Worm (Caenorhabditis elegans): ENCODE measurements around the gene fig-1.

The fig-1 gene

DNA sequence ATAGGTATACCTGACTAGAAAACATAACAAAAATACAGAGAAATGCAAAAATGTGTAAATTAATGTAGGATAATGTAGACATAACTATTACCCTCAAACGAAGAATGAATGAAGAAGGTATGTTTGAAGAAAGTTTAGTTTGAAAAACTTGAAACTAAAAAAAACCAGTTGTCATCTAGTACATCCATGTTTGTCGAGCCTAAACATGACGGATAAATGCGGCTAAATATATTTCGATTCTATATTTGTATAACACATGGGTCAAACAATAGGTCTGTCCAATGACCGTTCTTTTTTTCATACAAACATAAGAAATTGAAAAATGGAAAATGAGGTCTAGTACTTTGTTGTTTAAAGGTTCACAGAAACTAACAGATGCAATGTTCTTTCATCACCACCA lies 10.9 kb downstream of the fig-1 start, which contains the start of gene F17C11.22:
F17C11.22 (minus strand) TSS at position 101 of the 400 bp plus-strand sequence.
- no peak for TF ChIP-seq cog-1 (tag; optimal IDR thresholded peaks at IDR 0.05)
- no peak for TF ChIP-seq T22C8.4 (GFP tag; IDR thresholded peaks at IDR 0.05)
- TF ChIP-seq klf-2 (GFP tag; conservative IDR thresholded peaks at IDR 0.05), result no peak
- TF ChIP-seq ref-1 (GFP tag; conservative IDR thresholded peaks at IDR 0.05), result no peak
- no peak for TF ChIP-seq ztf-29 (GFP tag; IDR thresholded peaks at IDR 0.05)
- TF ChIP-seq ztf-23 (GFP tag; IDR thresholded peaks at IDR 0.05), result no peak
- TF ChIP-seq tab-1 (GFP tag; IDR thresholded peaks at IDR 0.05), result no peak

DNA sequence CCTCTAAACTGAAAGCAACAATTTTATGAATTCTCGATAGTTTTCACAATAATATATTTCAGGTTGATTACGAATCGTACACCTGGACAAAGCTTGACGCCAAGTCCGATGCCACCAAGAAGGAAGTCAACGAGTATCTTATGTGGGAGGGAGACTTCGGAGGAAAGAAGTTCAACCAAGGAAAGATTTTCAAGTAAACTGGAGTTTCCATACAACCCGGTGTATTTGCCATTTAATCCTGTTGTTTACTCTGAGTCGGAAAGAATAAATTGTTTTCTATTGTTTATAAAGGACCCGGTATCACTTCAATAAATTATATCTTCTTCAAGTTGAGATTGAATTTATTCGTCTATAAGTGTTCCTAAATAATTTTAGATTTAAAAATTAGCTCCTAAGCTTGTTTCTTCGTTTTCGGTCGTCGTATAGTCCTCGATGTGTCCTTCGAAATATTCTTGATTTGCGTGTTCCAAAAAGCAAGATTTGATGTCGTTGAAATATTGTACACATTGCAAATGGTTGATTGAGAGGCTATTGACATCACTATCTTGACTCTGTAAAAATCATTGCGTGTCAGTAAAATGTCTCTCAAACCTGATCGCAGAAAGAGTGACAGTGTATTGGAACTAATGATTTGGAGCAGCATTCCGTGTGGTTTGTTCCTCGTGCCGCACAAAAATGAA lies 13.3 kb downstream of the fig-1 start:
- TF ChIP-seq ztf-23 (GFP tag; IDR thresholded peaks at IDR 0.05) (no peak), med-1 (GFP tag; optimal IDR thresholded peaks at IDR 0.05; ENCODE audit: insufficient read depth) (no peak), cog-1 (tag; optimal IDR thresholded peaks at IDR 0.05) (no peak), ref-1 (GFP tag; conservative IDR thresholded peaks at IDR 0.05) (no peak), klf-2 (GFP tag; conservative IDR thresholded peaks at IDR 0.05) (no peak), flt-1 (GFP tag; IDR thresholded peaks at IDR 0.05) (no peak), ztf-29 (GFP tag; IDR thresholded peaks at IDR 0.05) (no peak), tab-1 (GFP tag; IDR thresholded peaks at IDR 0.05) (no peak), T22C8.4 (GFP tag; IDR thresholded peaks at IDR 0.05) (no peak)

DNA sequence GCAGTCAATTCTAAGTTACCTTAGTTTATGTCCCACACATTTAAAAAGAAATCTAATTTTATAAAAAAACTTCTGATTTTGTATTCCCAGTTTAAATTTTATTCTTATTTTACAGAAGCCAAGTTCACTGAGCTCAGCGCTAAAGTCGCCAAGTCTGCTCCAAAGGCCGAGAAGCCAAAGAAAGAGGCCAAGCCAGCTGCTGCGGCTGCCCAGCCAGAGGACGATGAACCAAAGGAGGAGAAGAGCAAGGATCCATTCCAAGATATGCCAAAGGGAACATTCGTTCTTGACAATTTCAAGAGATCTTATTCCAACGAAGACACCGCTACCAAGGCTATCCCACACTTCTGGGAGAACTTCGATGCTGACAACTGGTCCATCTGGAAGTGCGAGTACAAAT lies 14.1 kb downstream of the fig-1 start:
- TF ChIP-seq flt-1 (GFP tag; IDR thresholded peaks at IDR 0.05) (no peak), ztf-23 (GFP tag; IDR thresholded peaks at IDR 0.05) (no peak), T22C8.4 (GFP tag; IDR thresholded peaks at IDR 0.05) (no peak), klf-2 (GFP tag; conservative IDR thresholded peaks at IDR 0.05) (no peak), cog-1 (tag; optimal IDR thresholded peaks at IDR 0.05) (no peak), ref-1 (GFP tag; conservative IDR thresholded peaks at IDR 0.05) (no peak), ztf-29 (GFP tag; IDR thresholded peaks at IDR 0.05) (no peak), tab-1 (GFP tag; IDR thresholded peaks at IDR 0.05) (no peak), med-1 (GFP tag; optimal IDR thresholded peaks at IDR 0.05; ENCODE audit: insufficient read depth) (no peak)

DNA sequence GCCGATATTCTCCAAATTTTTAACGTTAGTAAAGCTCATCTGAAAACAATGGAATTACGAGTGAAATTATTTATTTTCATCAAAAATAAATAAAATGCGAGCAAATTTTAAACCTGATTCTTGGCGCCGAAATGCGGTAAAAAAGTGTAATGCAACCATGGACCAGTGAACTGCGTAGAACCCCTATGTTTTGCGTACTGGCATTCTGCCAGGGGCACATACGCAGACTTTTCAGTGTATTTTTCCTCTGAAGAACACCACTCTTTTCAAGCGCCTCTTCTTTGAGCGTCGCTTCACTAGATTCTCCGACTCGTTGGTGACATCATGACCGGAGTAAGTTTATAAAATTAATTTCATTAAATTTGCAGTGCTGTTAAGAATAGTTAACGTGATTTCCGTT lies 15.5 kb downstream of the fig-1 start, which contains the start of the genes ctf-4 and eef-1G:
ctf-4 (minus strand) TSS at position 39 of the 400 bp plus-strand sequence.
eef-1G (plus strand) TSS at position 219 of the 400 bp plus-strand sequence.
- no peak for TF ChIP-seq ref-1 (GFP tag; conservative IDR thresholded peaks at IDR 0.05)
- 0 out of 2 replicates have a peak, but pooled peaks have one; percentile 25 for TF ChIP-seq T22C8.4 (GFP tag; IDR thresholded peaks at IDR 0.05)
- TF ChIP-seq med-1 (GFP tag; optimal IDR thresholded peaks at IDR 0.05; ENCODE audit: insufficient read depth), result no peak
- peak; percentile 100 for TF ChIP-seq ztf-23 (GFP tag; IDR thresholded peaks at IDR 0.05)
- peak; percentile 69 for TF ChIP-seq flt-1 (GFP tag; IDR thresholded peaks at IDR 0.05)
- no peak for TF ChIP-seq ztf-29 (GFP tag; IDR thresholded peaks at IDR 0.05)
- no peak for TF ChIP-seq tab-1 (GFP tag; IDR thresholded peaks at IDR 0.05)
- TF ChIP-seq klf-2 (GFP tag; conservative IDR thresholded peaks at IDR 0.05), result no peak
- peak; percentile 86 for TF ChIP-seq cog-1 (tag; optimal IDR thresholded peaks at IDR 0.05)

DNA sequence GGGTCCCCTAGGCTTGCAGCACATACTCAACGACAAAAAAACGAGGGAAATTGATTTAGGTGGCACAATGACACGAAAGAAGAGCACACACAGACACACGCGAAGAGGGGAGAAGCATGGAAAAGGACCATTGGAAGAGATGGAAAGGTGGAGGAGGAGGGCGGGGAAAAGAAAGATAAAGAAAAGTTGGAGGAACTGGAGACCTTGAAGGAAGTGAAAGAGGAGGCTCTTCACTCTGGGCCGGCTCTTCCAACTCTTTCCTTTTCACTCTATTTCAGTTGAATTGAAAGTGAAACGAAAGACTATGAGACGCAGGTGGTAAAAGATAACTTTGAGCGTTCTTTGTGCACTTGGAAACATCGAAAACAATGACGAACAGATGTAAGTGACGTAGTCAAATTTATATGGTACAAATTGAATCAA lies 19.6 kb downstream of the fig-1 start:
- TF ChIP-seq T22C8.4 (GFP tag; IDR thresholded peaks at IDR 0.05), result no peak
- TF ChIP-seq ztf-29 (GFP tag; IDR thresholded peaks at IDR 0.05), result no peak
- peak; percentile 65 for TF ChIP-seq ztf-23 (GFP tag; IDR thresholded peaks at IDR 0.05)

DNA sequence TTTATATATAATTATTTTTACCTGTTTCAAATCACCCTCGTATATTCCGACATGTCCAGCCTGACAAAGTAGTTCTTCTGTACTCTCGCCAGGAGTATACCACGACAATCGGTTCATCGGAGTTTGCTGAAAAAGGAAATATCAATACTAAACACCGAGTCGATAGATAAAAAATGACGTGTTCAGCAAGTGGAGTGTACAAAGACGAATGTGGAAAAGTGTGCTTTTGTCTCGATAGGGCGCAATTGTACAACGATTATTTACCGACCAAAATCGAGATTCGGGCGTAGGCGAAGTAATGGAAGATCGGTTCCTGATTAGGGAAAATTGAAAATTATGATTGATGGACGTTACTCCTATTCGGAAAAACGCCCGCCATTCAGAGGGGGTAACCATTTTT lies 20.5 kb downstream of the fig-1 start, which contains the start of gene vps-36:
vps-36 (minus strand) TSS at position 126 of the 400 bp plus-strand sequence.
- TF ChIP-seq flt-1 (GFP tag; IDR thresholded peaks at IDR 0.05) (no peak), ref-1 (GFP tag; conservative IDR thresholded peaks at IDR 0.05) (no peak), tab-1 (GFP tag; IDR thresholded peaks at IDR 0.05) (no peak), cog-1 (tag; optimal IDR thresholded peaks at IDR 0.05) (no peak), med-1 (GFP tag; optimal IDR thresholded peaks at IDR 0.05; ENCODE audit: insufficient read depth) (no peak), ztf-29 (GFP tag; IDR thresholded peaks at IDR 0.05) (no peak), T22C8.4 (GFP tag; IDR thresholded peaks at IDR 0.05) (no peak)

DNA sequence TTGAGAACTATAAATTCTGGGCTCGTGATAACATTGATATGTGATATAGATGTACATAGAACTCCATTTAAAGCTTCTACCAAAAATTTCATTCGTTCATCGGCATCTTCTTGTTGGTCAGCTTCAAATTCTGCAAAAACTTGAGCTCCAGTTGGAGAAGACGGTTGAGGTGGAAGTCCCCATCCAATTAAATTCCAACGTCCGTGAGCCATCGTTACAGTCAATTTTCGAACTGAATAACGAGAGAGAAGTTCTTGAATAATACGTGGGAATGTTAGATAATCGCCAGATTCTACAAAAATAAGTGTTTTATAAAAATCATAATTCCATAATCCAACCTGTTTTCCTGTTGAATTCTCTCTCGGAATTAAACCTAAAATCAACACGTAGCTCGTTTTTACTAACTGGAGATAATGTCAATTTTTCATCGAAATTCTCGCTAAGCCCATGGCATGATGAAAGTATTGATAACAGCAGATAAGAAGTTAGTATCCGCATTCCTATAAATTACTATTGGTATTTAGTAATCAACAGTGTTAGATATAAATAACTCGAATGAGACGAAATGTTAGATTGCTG lies 22.6 kb downstream of the fig-1 start, which contains the start of gene pigt-1:
pigt-1 (minus strand) TSS at position 500 of the 579 bp plus-strand sequence.
- TF ChIP-seq tab-1 (GFP tag; IDR thresholded peaks at IDR 0.05) (no peak), klf-2 (GFP tag; conservative IDR thresholded peaks at IDR 0.05) (no peak), med-1 (GFP tag; optimal IDR thresholded peaks at IDR 0.05; ENCODE audit: insufficient read depth) (no peak)

DNA sequence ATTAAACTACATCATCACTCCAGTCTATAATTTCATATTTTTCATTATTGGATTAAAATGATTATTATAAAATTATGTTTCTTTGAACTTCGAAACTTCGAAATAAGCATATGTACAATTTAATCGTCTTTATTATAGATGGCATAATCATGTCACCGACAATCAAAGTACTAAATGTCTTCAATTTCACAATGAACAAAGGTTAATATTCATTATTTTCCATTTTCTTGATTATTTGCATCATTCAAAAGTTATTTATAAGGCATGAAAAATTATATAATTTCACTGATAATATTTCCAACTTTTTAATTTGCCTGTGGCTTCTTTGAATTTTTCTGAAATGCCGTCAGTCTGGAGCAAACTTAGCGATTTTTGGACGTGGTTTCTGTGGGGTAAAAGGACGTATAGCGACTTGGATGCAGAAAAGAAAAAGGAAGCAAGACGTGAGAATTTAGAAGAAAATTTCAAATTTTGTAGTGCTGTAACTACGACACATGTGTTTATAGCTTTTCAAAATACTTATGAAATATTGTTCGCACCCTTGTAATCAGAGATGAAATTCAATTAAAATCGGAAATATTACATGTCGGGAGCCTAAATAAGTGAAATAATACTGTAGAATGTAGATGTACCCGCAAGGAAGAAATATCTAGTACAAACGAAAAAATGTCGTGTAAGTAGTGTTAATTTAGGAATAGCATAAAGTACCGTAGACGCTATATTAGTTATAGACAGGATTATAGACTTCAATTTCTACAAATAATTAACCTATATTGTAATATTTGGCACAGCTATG lies 25.1 kb downstream of the fig-1 start, which contains the start of gene F17C11.13:
F17C11.13 (plus strand) TSS at position 243 of the 796 bp plus-strand sequence.
- TF ChIP-seq ref-1 (GFP tag; conservative IDR thresholded peaks at IDR 0.05) (no peak), med-1 (GFP tag; optimal IDR thresholded peaks at IDR 0.05; ENCODE audit: insufficient read depth) (no peak), klf-2 (GFP tag; conservative IDR thresholded peaks at IDR 0.05) (no peak), ztf-29 (GFP tag; IDR thresholded peaks at IDR 0.05) (no peak), ztf-23 (GFP tag; IDR thresholded peaks at IDR 0.05) (no peak), cog-1 (tag; optimal IDR thresholded peaks at IDR 0.05) (no peak), T22C8.4 (GFP tag; IDR thresholded peaks at IDR 0.05) (no peak)

DNA sequence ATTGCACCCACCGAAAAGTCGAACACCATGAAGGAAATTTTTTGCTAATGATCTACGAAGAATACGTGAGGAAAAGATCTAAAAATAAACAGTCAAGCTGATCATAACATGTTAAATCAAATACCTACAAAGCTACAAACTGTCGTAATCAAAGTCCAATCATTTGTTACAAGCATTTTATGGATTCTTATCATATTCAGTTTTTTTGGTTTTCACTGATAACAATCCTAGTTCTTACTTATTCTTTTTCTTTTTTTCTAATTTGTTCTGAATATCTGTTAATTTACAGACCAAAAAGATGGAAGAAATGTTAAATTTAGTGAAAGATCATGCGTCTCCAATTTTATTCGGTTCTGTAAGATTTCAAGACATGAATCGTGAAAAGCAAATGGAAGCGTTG lies 26.2 kb downstream of the fig-1 start, which contains the start of gene F17C11.6:
F17C11.6 (plus strand) TSS at position 290 of the 400 bp plus-strand sequence.
- TF ChIP-seq ref-1 (GFP tag; conservative IDR thresholded peaks at IDR 0.05) (no peak), ztf-29 (GFP tag; IDR thresholded peaks at IDR 0.05) (no peak), klf-2 (GFP tag; conservative IDR thresholded peaks at IDR 0.05) (no peak)
